Fruit fly (Drosophila melanogaster): Measurements from ENCODE around the gene CG43117.

The CG43117 gene

dm6 chr3R:26462173-26462959 lies 7.8 kb downstream of the CG43117 start:
- TF ChIP-seq Pif1A (GFP tag; optimal IDR thresholded peaks at IDR 0.05) (peak; percentile 40), CG32121 (GFP tag; IDR thresholded peaks at IDR 0.05) (peak; percentile 72; the same call in 1 of the 2 replicates), CG8159 (tag; optimal IDR thresholded peaks at IDR 0.05) (peak; percentile 44), Snoo (tag; optimal IDR thresholded peaks at IDR 0.05) (no peak), CG13204 (GFP tag; optimal IDR thresholded peaks at IDR 0.05) (peak; percentile 4), EcR (GFP tag; optimal IDR thresholded peaks at IDR 0.05) (peak; percentile 21), CG15710 (tag; optimal IDR thresholded peaks at IDR 0.05) (peak; percentile 15), fd96Ca (GFP tag; IDR thresholded peaks at IDR 0.05) (peak; percentile 39; the same call in 1 of the 3 replicates), CG17806 (tag; optimal IDR thresholded peaks at IDR 0.05) (peak; percentile 44), CG9948 (tag; optimal IDR thresholded peaks at IDR 0.05) (peak; percentile 52), CG34367 (tag; optimal IDR thresholded peaks at IDR 0.05) (no peak), gl (tag; optimal IDR thresholded peaks at IDR 0.05) (peak; percentile 25), rn (GFP tag; IDR thresholded peaks at IDR 0.05) (no peak), Pif1B (GFP tag; optimal IDR thresholded peaks at IDR 0.05) (peak; percentile 32), D1 (tag; optimal IDR thresholded peaks at IDR 0.05) (peak; percentile 9), CG14655 (GFP tag; optimal IDR thresholded peaks at IDR 0.05) (peak; percentile 74), CG8301 (tag; optimal IDR thresholded peaks at IDR 0.05) (peak; percentile 63), CG4496 (GFP tag; IDR thresholded peaks at IDR 0.05) (peak; percentile 74), Ets98B (GFP tag; IDR thresholded peaks at IDR 0.05) (peak; percentile 74), CG12605 (GFP tag; IDR thresholded peaks at IDR 0.05) (peak; percentile 44), CG10348 (GFP tag; IDR thresholded peaks at IDR 0.05) (no peak)

dm6 chr3R:26463146-26463545 lies 8.6 kb downstream of the CG43117 start:
- no peak for TF ChIP-seq CG15710 (tag; optimal IDR thresholded peaks at IDR 0.05)
- TF ChIP-seq Pif1B (GFP tag; optimal IDR thresholded peaks at IDR 0.05) = no peak
- TF ChIP-seq Pif1A (GFP tag; optimal IDR thresholded peaks at IDR 0.05) = no peak
- no peak for TF ChIP-seq CG4496 (GFP tag; IDR thresholded peaks at IDR 0.05)

- no peak for TF ChIP-seq fd96Ca (GFP tag; IDR thresholded peaks at IDR 0.05)
- TF ChIP-seq EcR (GFP tag; optimal IDR thresholded peaks at IDR 0.05) = peak; percentile 79
Observed at dm6 chr3R:26463558-26463957, 9.0 kb downstream of the CG43117 start.

dm6 chr3R:26464370-26464769 lies 9.8 kb downstream of the CG43117 start:
- TF ChIP-seq Snoo (tag; optimal IDR thresholded peaks at IDR 0.05) (peak; percentile 39), gl (tag; optimal IDR thresholded peaks at IDR 0.05) (peak; percentile 63), CG13204 (GFP tag; optimal IDR thresholded peaks at IDR 0.05) (peak; percentile 4), fd96Ca (GFP tag; IDR thresholded peaks at IDR 0.05) (no peak), CG8301 (tag; optimal IDR thresholded peaks at IDR 0.05) (peak; percentile 4), CG14655 (GFP tag; optimal IDR thresholded peaks at IDR 0.05) (no peak), CG4496 (GFP tag; IDR thresholded peaks at IDR 0.05) (peak; percentile 73), CG17806 (tag; optimal IDR thresholded peaks at IDR 0.05) (no peak), rn (GFP tag; IDR thresholded peaks at IDR 0.05) (no peak), Ets98B (GFP tag; IDR thresholded peaks at IDR 0.05) (peak; percentile 27; the same call in 1 of the 2 replicates), Pif1A (GFP tag; optimal IDR thresholded peaks at IDR 0.05) (peak; percentile 49), CG10348 (GFP tag; IDR thresholded peaks at IDR 0.05) (no peak), Pif1B (GFP tag; optimal IDR thresholded peaks at IDR 0.05) (peak; percentile 46), CG12605 (GFP tag; IDR thresholded peaks at IDR 0.05) (peak; percentile 54; the same call in 1 of the 2 replicates)

dm6 chr3R:26465121-26465520 lies 10.5 kb downstream of the CG43117 start:
- TF ChIP-seq CG10348 (GFP tag; IDR thresholded peaks at IDR 0.05) = no peak
- no peak for TF ChIP-seq CG17806 (tag; optimal IDR thresholded peaks at IDR 0.05)
- no peak for TF ChIP-seq rn (GFP tag; IDR thresholded peaks at IDR 0.05)
- TF ChIP-seq CG12605 (GFP tag; IDR thresholded peaks at IDR 0.05) = no peak
- no peak for TF ChIP-seq CG9948 (tag; optimal IDR thresholded peaks at IDR 0.05)
- no peak for TF ChIP-seq Pif1B (GFP tag; optimal IDR thresholded peaks at IDR 0.05)
- no peak for TF ChIP-seq Snoo (tag; optimal IDR thresholded peaks at IDR 0.05)
- no peak for TF ChIP-seq fd96Ca (GFP tag; IDR thresholded peaks at IDR 0.05)
- no peak for TF ChIP-seq gl (tag; optimal IDR thresholded peaks at IDR 0.05)

- TF ChIP-seq Ets98B (GFP tag; IDR thresholded peaks at IDR 0.05) (peak; percentile 56; the same call in 1 of the 2 replicates), Pif1A (GFP tag; optimal IDR thresholded peaks at IDR 0.05) (peak; percentile 25), fd96Ca (GFP tag; IDR thresholded peaks at IDR 0.05) (no peak; the same call in 1 of the 3 replicates), CG13204 (GFP tag; optimal IDR thresholded peaks at IDR 0.05) (no peak), Snoo (tag; optimal IDR thresholded peaks at IDR 0.05) (no peak), CG14655 (GFP tag; optimal IDR thresholded peaks at IDR 0.05) (peak; percentile 74), CG15710 (tag; optimal IDR thresholded peaks at IDR 0.05) (no peak), gl (tag; optimal IDR thresholded peaks at IDR 0.05) (no peak), CG9948 (tag; optimal IDR thresholded peaks at IDR 0.05) (no peak), CG10348 (GFP tag; IDR thresholded peaks at IDR 0.05) (no peak), CG8159 (tag; optimal IDR thresholded peaks at IDR 0.05) (no peak), CG12605 (GFP tag; IDR thresholded peaks at IDR 0.05) (peak; percentile 43; the same call in 1 of the 2 replicates), CG8301 (tag; optimal IDR thresholded peaks at IDR 0.05) (peak; percentile 66), EcR (GFP tag; optimal IDR thresholded peaks at IDR 0.05) (no peak), CG17806 (tag; optimal IDR thresholded peaks at IDR 0.05) (no peak), Pif1B (GFP tag; optimal IDR thresholded peaks at IDR 0.05) (peak; percentile 32), CG34367 (tag; optimal IDR thresholded peaks at IDR 0.05) (no peak), CG4496 (GFP tag; IDR thresholded peaks at IDR 0.05) (peak; percentile 70; the same call in 2 of the 3 replicates), rn (GFP tag; IDR thresholded peaks at IDR 0.05) (no peak), D1 (tag; optimal IDR thresholded peaks at IDR 0.05) (no peak), CG32121 (GFP tag; IDR thresholded peaks at IDR 0.05) (peak; percentile 45; the same call in 1 of the 2 replicates)
Observed at dm6 chr3R:26478040-26478439, 23.4 kb downstream of the CG43117 start.
